Worm (Caenorhabditis elegans) whole organism, L2 larva: ENCODE results near the gene ZK1236.5.

Experiments used
- C34F6.9 ChIP-seq: fragments of 150-350 bp; optimal IDR thresholded peaks from 2 replicates; lab custom pipeline; 2014; ENCODE audit warnings: missing biosample characterization, missing genetic modification characterization
- F13H6.1 ChIP-seq: sonication (generic microtip); optimal IDR thresholded peaks from 2 replicates; lab custom pipeline; 2016; ENCODE audit warnings: missing genetic modification characterization, missing compliant biosample characterization
- R02D3.7 ChIP-seq: fragments of 150-350 bp; optimal IDR thresholded peaks from 2 replicates; lab custom pipeline; 2014; ENCODE audit warnings: missing biosample characterization, missing genetic modification characterization
- Y55F3AM.14 ChIP-seq: fragments of 200-800 bp; sonication (Bioruptor generic); optimal IDR thresholded peaks from 2 replicates; lab custom pipeline; 2018; ENCODE audit warnings: mild to moderate bottlenecking, missing genetic modification characterization, missing compliant biosample characterization
- ZK546.5 ChIP-seq: sonication (generic microtip); optimal IDR thresholded peaks from 2 replicates; lab custom pipeline; 2017; ENCODE audit warnings: missing biosample characterization, missing genetic modification characterization
- alr-1 ChIP-seq: fragments of 150-350 bp; optimal IDR thresholded peaks from 2 replicates; lab custom pipeline; 2014; ENCODE audit warnings: missing biosample characterization, missing genetic modification characterization
- aly-2 ChIP-seq: fragments of 150-350 bp; optimal IDR thresholded peaks from 2 replicates; lab custom pipeline; 2014; ENCODE audit warnings: missing biosample characterization, missing genetic modification characterization
- ama-1 ChIP-seq: fragments of 150-350 bp; optimal IDR thresholded peaks from 2 replicates; lab custom pipeline; 2018; ENCODE audit warnings: inconsistent platforms
- blmp-1 ChIP-seq: sonication (generic microtip); optimal IDR thresholded peaks from 2 replicates; lab custom pipeline; 2017; ENCODE audit warnings: missing genetic modification characterization, mild to moderate bottlenecking, missing compliant biosample characterization, antibody characterized with exemption, moderate library complexity; ENCODE audit not compliant: insufficient read depth
- ceh-16 ChIP-seq: fragments of 150-350 bp; optimal IDR thresholded peaks from 2 replicates; lab custom pipeline; 2014; ENCODE audit warnings: missing biosample characterization, missing genetic modification characterization
- ceh-82 ChIP-seq: fragments of 150-350 bp; optimal IDR thresholded peaks from 2 replicates; lab custom pipeline; 2014; ENCODE audit warnings: missing biosample characterization, missing genetic modification characterization
- crh-2 ChIP-seq: sonication (generic microtip); optimal IDR thresholded peaks from 2 replicates; lab custom pipeline; 2017; ENCODE audit warnings: missing biosample characterization, missing genetic modification characterization
- egl-27 ChIP-seq: sonication (generic microtip); optimal IDR thresholded peaks from 3 replicates; lab custom pipeline; 2017; ENCODE audit warnings: missing biosample characterization, missing genetic modification reagents, missing genetic modification characterization
- elt-1 ChIP-seq: fragments of 150-350 bp; optimal IDR thresholded peaks from 2 replicates; lab custom pipeline; 2014; ENCODE audit warnings: missing biosample characterization, missing genetic modification characterization
- elt-3 ChIP-seq: sonication (generic microtip); optimal IDR thresholded peaks from 2 replicates; lab custom pipeline; 2017; ENCODE audit warnings: missing biosample characterization, missing genetic modification characterization
- fos-1 ChIP-seq: fragments of 150-350 bp; optimal IDR thresholded peaks from 2 replicates; lab custom pipeline; 2014; ENCODE audit warnings: missing biosample characterization, missing genetic modification characterization
- gmeb-1 ChIP-seq: fragments of 150-350 bp; optimal IDR thresholded peaks from 2 replicates; lab custom pipeline; 2014; ENCODE audit warnings: missing biosample characterization, missing genetic modification characterization
- lin-11 ChIP-seq: fragments of 150-350 bp; sonication (generic microtip); optimal IDR thresholded peaks from 2 replicates; lab custom pipeline; 2014; ENCODE audit warnings: missing biosample characterization, missing genetic modification characterization, inconsistent platforms, mixed read lengths
- lin-13 ChIP-seq: fragments of 150-350 bp; optimal IDR thresholded peaks from 2 replicates; lab custom pipeline; 2014; ENCODE audit warnings: missing biosample characterization, missing genetic modification reagents, missing genetic modification characterization
- lsy-2 ChIP-seq, 2 experiments: fragments of 150-350 bp in 1 of 2; sonication (generic microtip) in 1 of 2; optimal IDR thresholded peaks; 2 replicates each; lab custom pipeline; 2014 to 2017; ENCODE audit warnings: missing biosample characterization in 2 of 2, missing genetic modification characterization in 2 of 2
- mab-5 ChIP-seq: fragments of 150-350 bp; optimal IDR thresholded peaks from 2 replicates; lab custom pipeline; 2014; ENCODE audit warnings: missing biosample characterization, missing genetic modification characterization
- mbf-1 ChIP-seq: sonication (generic microtip); optimal IDR thresholded peaks from 2 replicates; lab custom pipeline; 2017; ENCODE audit warnings: missing biosample characterization, missing genetic modification characterization
- mdl-1 ChIP-seq, 2 experiments: fragments of 150-350 bp in 1 of 2; sonication (generic microtip) in 1 of 2; optimal IDR thresholded peaks; 2 replicates each; lab custom pipeline; 2017; ENCODE audit warnings: missing biosample characterization in 2 of 2, missing genetic modification characterization in 2 of 2
- nhr-10 ChIP-seq: sonication (generic microtip); optimal IDR thresholded peaks from 2 replicates; lab custom pipeline; 2017; ENCODE audit warnings: missing biosample characterization, missing genetic modification characterization
- nhr-12 ChIP-seq: fragments of 150-350 bp; optimal IDR thresholded peaks from 2 replicates; lab custom pipeline; 2014; ENCODE audit warnings: missing biosample characterization, missing genetic modification characterization
- nhr-129 ChIP-seq: fragments of 150-350 bp; optimal IDR thresholded peaks from 2 replicates; lab custom pipeline; 2014; ENCODE audit warnings: missing biosample characterization, missing genetic modification characterization
- nhr-21 ChIP-seq: fragments of 150-350 bp; optimal IDR thresholded peaks from 2 replicates; lab custom pipeline; 2014; ENCODE audit warnings: missing biosample characterization, missing genetic modification characterization
- nhr-23 ChIP-seq: fragments of 150-350 bp; optimal IDR thresholded peaks from 2 replicates; lab custom pipeline; 2014; ENCODE audit warnings: missing biosample characterization, missing genetic modification reagents, missing genetic modification characterization
- nhr-237 ChIP-seq: fragments of 150-350 bp; optimal IDR thresholded peaks from 2 replicates; lab custom pipeline; 2014; ENCODE audit warnings: missing biosample characterization, missing genetic modification characterization
- nhr-25 ChIP-seq: fragments of 150-350 bp; sonication (generic microtip); optimal IDR thresholded peaks from 3 replicates; lab custom pipeline; 2014; ENCODE audit warnings: missing biosample characterization, missing genetic modification characterization
- nhr-6 ChIP-seq: fragments of 150-350 bp; optimal IDR thresholded peaks from 2 replicates; lab custom pipeline; 2014; ENCODE audit warnings: missing biosample characterization, missing genetic modification characterization
- nhr-77 ChIP-seq: fragments of 150-350 bp; optimal IDR thresholded peaks from 2 replicates; lab custom pipeline; 2014; ENCODE audit warnings: missing biosample characterization, missing genetic modification characterization
- peb-1 ChIP-seq: fragments of 150-350 bp; optimal IDR thresholded peaks from 2 replicates; lab custom pipeline; 2014; ENCODE audit warnings: missing biosample characterization, missing genetic modification characterization
- sem-4 ChIP-seq: fragments of 150-350 bp; optimal IDR thresholded peaks from 2 replicates; lab custom pipeline; 2014; ENCODE audit warnings: missing biosample characterization, missing genetic modification reagents, missing genetic modification characterization
- skn-1 ChIP-seq: sonication (generic microtip); optimal IDR thresholded peaks from 2 replicates; lab custom pipeline; 2017; ENCODE audit warnings: missing biosample characterization, missing genetic modification characterization
- sma-3 ChIP-seq: sonication (generic microtip); optimal IDR thresholded peaks from 2 replicates; lab custom pipeline; 2016; ENCODE audit warnings: missing genetic modification reagents, missing genetic modification characterization, missing compliant biosample characterization
- sma-9 ChIP-seq, 2 experiments: fragments of 150-350 bp in 1 of 2; sonication (generic microtip) in 1 of 2; optimal IDR thresholded peaks; 2 replicates each; lab custom pipeline; 2014 to 2016; ENCODE audit warnings: missing genetic modification characterization in 2 of 2, mild to moderate bottlenecking in 1 of 2, missing biosample characterization in 1 of 2, missing compliant biosample characterization in 1 of 2, missing genetic modification reagents in 1 of 2, moderate library complexity in 1 of 2
- snpc-4 ChIP-seq: fragments of 150-350 bp; optimal IDR thresholded peaks from 2 replicates; lab custom pipeline; 2014; ENCODE audit warnings: missing biosample characterization, missing genetic modification characterization
- unc-39 ChIP-seq: fragments of 150-350 bp; optimal IDR thresholded peaks from 2 replicates; lab custom pipeline; 2014; ENCODE audit warnings: missing biosample characterization, missing genetic modification characterization
- unc-55 ChIP-seq: fragments of 150-350 bp; sonication (generic microtip); optimal IDR thresholded peaks from 3 replicates; lab custom pipeline; 2014; ENCODE audit warnings: missing biosample characterization, missing genetic modification reagents, missing genetic modification characterization
- unc-62 ChIP-seq: fragments of 150-350 bp; optimal IDR thresholded peaks from 2 replicates; lab custom pipeline; 2014; ENCODE audit warnings: missing biosample characterization, missing genetic modification reagents, missing genetic modification characterization
- zag-1 ChIP-seq: fragments of 150-350 bp; optimal IDR thresholded peaks from 2 replicates; lab custom pipeline; 2014; ENCODE audit warnings: missing biosample characterization, missing genetic modification characterization
- ztf-1 ChIP-seq: fragments of 200-800 bp; sonication (Bioruptor generic); conservative IDR thresholded peaks from 2 replicates; pipeline ENCODE4 v1.3.6; 2022; ENCODE audit warnings: missing genetic modification characterization, missing compliant biosample characterization
- ztf-11 ChIP-seq: sonication (generic microtip); optimal IDR thresholded peaks from 2 replicates; lab custom pipeline; 2017; ENCODE audit warnings: missing biosample characterization, missing genetic modification characterization
- ztf-4 ChIP-seq: fragments of 150-350 bp; optimal IDR thresholded peaks from 2 replicates; lab custom pipeline; 2014; ENCODE audit warnings: missing biosample characterization, missing genetic modification characterization

The ZK1236.5 gene

ce11 chrIII:8425076-8425475 is 6.9 kb downstream of the ZK1236.5 start (continued):
- no peak for TF ChIP-seq ZK546.5 (tag; lab: Kevin White, UChicago)
- peak; percentile 60 for TF ChIP-seq gmeb-1 (tag; lab: Kevin White, UChicago)
- no peak for TF ChIP-seq R02D3.7
- TF ChIP-seq mdl-1 (tag; optimal IDR thresholded peaks at IDR 0.05; lab: Kevin White, UChicago): peak in 1 of 2 experiments; percentile 13
- TF ChIP-seq mab-5 (tag; lab: Kevin White, UChicago): no peak
- TF ChIP-seq nhr-77: no peak
- peak; percentile 47 for TF ChIP-seq lin-11 (tag; lab: Kevin White, UChicago)
- no peak for TF ChIP-seq ztf-1 (GFP tag; lab: Robert Waterston, UW)
- no peak for TF ChIP-seq unc-62 (GFP tag; lab: Kevin White, UChicago)
- TF ChIP-seq lin-13 (GFP tag; lab: Kevin White, UChicago): no peak

ce11 chrIII:8417968-8418267 is 14.1 kb downstream of the ZK1236.5 start, which contains the start of gene sor-1:
Gene sor-1 (plus strand): TSS chrIII:8418168.
- no peak for TF ChIP-seq sma-3 (GFP tag; lab: Kevin White, UChicago)
- no peak for TF ChIP-seq egl-27 (tag; lab: Kevin White, UChicago)
- TF ChIP-seq nhr-10: no peak
- TF ChIP-seq alr-1: no peak
- no peak for TF ChIP-seq ama-1 (lab: Kevin White, UChicago)
- no peak for TF ChIP-seq C34F6.9 (tag; lab: Kevin White, UChicago)
- no peak for TF ChIP-seq unc-39
- TF ChIP-seq mdl-1 (tag; optimal IDR thresholded peaks at IDR 0.05; lab: Kevin White, UChicago): no peak
- no peak for TF ChIP-seq fos-1 (tag; lab: Kevin White, UChicago)
- TF ChIP-seq lin-13 (GFP tag; lab: Kevin White, UChicago): no peak
- TF ChIP-seq R02D3.7: no peak
- no peak for TF ChIP-seq blmp-1
- no peak for TF ChIP-seq unc-55 (GFP tag; lab: Kevin White, UChicago)
- no peak for TF ChIP-seq lin-11 (tag; lab: Kevin White, UChicago)
- no peak for TF ChIP-seq mbf-1
- no peak for TF ChIP-seq crh-2

- TF ChIP-seq lsy-2 (tag; optimal IDR thresholded peaks at IDR 0.05; lab: Kevin White, UChicago) (peak; percentile 95 to 99), gmeb-1 (tag; lab: Kevin White, UChicago) (peak; percentile 73), blmp-1 (peak; percentile 77), C34F6.9 (tag; lab: Kevin White, UChicago) (peak; percentile 93), ceh-82 (peak; percentile 49), aly-2 (tag; lab: Kevin White, UChicago) (no peak), ZK546.5 (tag; lab: Kevin White, UChicago) (peak; percentile 60), nhr-6 (peak; percentile 91), ama-1 (lab: Kevin White, UChicago) (no peak), ztf-11 (tag; lab: Kevin White, UChicago) (peak; percentile 49), sma-9 (GFP tag; optimal IDR thresholded peaks at IDR 0.05; lab: Kevin White, UChicago) (peak; percentile 89), sma-9 (tag; optimal IDR thresholded peaks at IDR 0.05; lab: Kevin White, UChicago) (no peak), R02D3.7 (peak; percentile 59), mbf-1 (no peak), unc-62 (GFP tag; lab: Kevin White, UChicago) (peak; percentile 79), crh-2 (peak; percentile 96), ztf-1 (GFP tag; lab: Robert Waterston, UW) (no peak), Y55F3AM.14 (peak; percentile 88), sma-3 (GFP tag; lab: Kevin White, UChicago) (peak; percentile 90), lin-13 (GFP tag; lab: Kevin White, UChicago) (peak; percentile 93), mdl-1 (tag; optimal IDR thresholded peaks at IDR 0.05; lab: Kevin White, UChicago) (peak; percentile 74 to 90), zag-1 (tag; lab: Kevin White, UChicago) (peak; percentile 89), nhr-237 (tag; lab: Kevin White, UChicago) (no peak), elt-1 (tag; lab: Kevin White, UChicago) (no peak), unc-39 (no peak), nhr-10 (peak; percentile 67), peb-1 (tag; lab: Kevin White, UChicago) (no peak), nhr-21 (peak; percentile 90), snpc-4 (tag; lab: Kevin White, UChicago) (peak; percentile 64), nhr-129 (peak; percentile 97), nhr-12 (tag; lab: Kevin White, UChicago) (peak; percentile 62), skn-1 (no peak), nhr-25 (tag; lab: Kevin White, UChicago) (peak; percentile 90), egl-27 (tag; lab: Kevin White, UChicago) (peak; percentile 77), nhr-23 (no peak), ceh-16 (tag; lab: Kevin White, UChicago) (peak; percentile 20), mab-5 (tag; lab: Kevin White, UChicago) (peak; percentile 95), elt-3 (tag; lab: Kevin White, UChicago) (no peak), unc-55 (GFP tag; lab: Kevin White, UChicago) (peak; percentile 85), alr-1 (no peak), sem-4 (tag; lab: Kevin White, UChicago) (peak; percentile 93), F13H6.1 (peak; percentile 98), ztf-4 (tag; lab: Kevin White, UChicago) (peak; percentile 91)
Measured at ce11 chrIII:8417192-8417967, 14.6 kb downstream of the ZK1236.5 start.
